Worm (Caenorhabditis elegans) whole organism, midembryonic: ENCODE measurements around the gene tsn-1.

Experiments
- cog-1 ChIP-seq: sonication (generic microtip); optimal IDR thresholded peaks from 2 replicates; lab custom pipeline; 2016; ENCODE audit warnings: missing genetic modification characterization, missing compliant biosample characterization
- flt-1 ChIP-seq: fragments of 200-800 bp; sonication (Bioruptor generic); IDR thresholded peaks from 2 replicates; pipeline ENCODE4 v1.3.6; 2022; ENCODE audit warnings: missing genetic modification characterization, missing compliant biosample characterization

DNA sequence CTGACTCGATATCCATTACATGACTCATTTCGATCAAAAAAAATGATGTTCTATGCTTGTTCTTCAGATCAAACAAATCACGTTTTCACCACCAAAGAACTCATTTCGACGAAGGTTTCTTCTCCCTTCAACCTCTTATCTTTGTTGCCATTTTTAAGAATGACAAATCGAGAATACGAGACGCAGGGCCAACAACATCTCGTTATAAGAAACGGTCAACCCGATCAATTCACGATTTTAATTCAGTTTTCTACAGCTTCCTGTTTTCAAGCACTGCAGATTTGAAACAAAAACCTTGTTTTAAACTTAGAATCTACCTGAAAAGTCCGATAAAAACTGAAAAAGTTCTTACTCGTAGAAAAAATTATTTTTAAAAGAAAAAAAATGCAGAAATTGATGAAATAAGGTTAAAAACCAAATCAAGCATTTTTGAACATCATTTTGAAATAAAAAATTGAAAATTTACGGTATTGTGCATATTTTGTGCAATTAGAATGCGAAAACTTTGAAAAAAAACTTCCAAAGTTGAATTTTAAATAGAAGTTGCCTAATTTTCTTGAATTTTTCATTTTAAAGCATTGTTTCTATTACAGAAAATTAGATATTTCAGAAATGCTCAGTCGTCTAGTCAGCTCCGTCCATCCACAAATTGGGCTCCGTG lies 35.0 kb downstream of the tsn-1 start, which contains the start of gene acs-11:
- TF ChIP-seq cog-1 (tag; lab: Kevin White, UChicago) (no peak), flt-1 (GFP tag; lab: Robert Waterston, UW) (no peak)
